Worm (Caenorhabditis elegans): ENCODE results near the gene fbf-1.

Gene fbf-1

ce11 chrII:6045048-6045447 lies 35.6 kb downstream of the fbf-1 start, which contains the start of gene R12C12.5:
Gene R12C12.5 (minus strand): TSS chrII:6045148.
- TF ChIP-seq Y105C5A.15 (GFP tag; IDR thresholded peaks at IDR 0.05): no peak
- TF ChIP-seq dmd-9 (GFP tag; IDR thresholded peaks at IDR 0.05): no peak
- no peak for TF ChIP-seq rbr-2 (tag; optimal IDR thresholded peaks at IDR 0.05)
- TF ChIP-seq F37D6.2 (tag; optimal IDR thresholded peaks at IDR 0.05): no peak
- TF ChIP-seq nhr-48 (tag; optimal IDR thresholded peaks at IDR 0.05): no peak
- TF ChIP-seq F44E2.7 (GFP tag; IDR thresholded peaks at IDR 0.05): no peak
- no peak for TF ChIP-seq ceh-82 (tag; optimal IDR thresholded peaks at IDR 0.05)
- TF ChIP-seq tag-97 (GFP tag; IDR thresholded peaks at IDR 0.05): no peak
- no peak for TF ChIP-seq saeg-2 (GFP tag; IDR thresholded peaks at IDR 0.05)
- TF ChIP-seq fkh-10 (GFP tag; optimal IDR thresholded peaks at IDR 0.05): no peak
- TF ChIP-seq ceh-20 (GFP tag; IDR thresholded peaks at IDR 0.05): no peak
- no peak for TF ChIP-seq daf-8 (GFP tag; IDR thresholded peaks at IDR 0.05)
- no peak for TF ChIP-seq ztf-7 (tag; optimal IDR thresholded peaks at IDR 0.05)
- no peak for TF ChIP-seq aly-2 (tag; optimal IDR thresholded peaks at IDR 0.05)

- no peak for TF ChIP-seq lin-1 (GFP tag; IDR thresholded peaks at IDR 0.05)
- TF ChIP-seq T26A8.4 (GFP tag; IDR thresholded peaks at IDR 0.05): no peak
- TF ChIP-seq nhr-6 (tag; optimal IDR thresholded peaks at IDR 0.05): no peak
- TF ChIP-seq pqm-1 (tag; optimal IDR thresholded peaks at IDR 0.05): no peak
Measured at ce11 chrII:6043166-6043565, 37.5 kb downstream of the fbf-1 start, which contains the start of gene R12C12.10. Gene R12C12.10 (minus strand): TSS chrII:6043266.

ce11 chrII:6031106-6031505 lies 49.5 kb downstream of the fbf-1 start, which contains the start of gene frpr-16:
Gene frpr-16 (minus strand): TSS chrII:6031206.
- TF ChIP-seq nhr-10 (tag; optimal IDR thresholded peaks at IDR 0.05) (no peak), snpc-1.2 (GFP tag; IDR thresholded peaks at IDR 0.05) (no peak), sdz-12 (GFP tag; optimal IDR thresholded peaks at IDR 0.05) (no peak), nhr-76 (tag; optimal IDR thresholded peaks at IDR 0.05) (no peak), spr-1 (tag; optimal IDR thresholded peaks at IDR 0.05) (no peak), lin-1 (GFP tag; IDR thresholded peaks at IDR 0.05) (no peak)

- no peak for TF ChIP-seq mxl-2 (GFP tag; conservative IDR thresholded peaks at IDR 0.05)
- no peak for TF ChIP-seq hmg-1.1 (GFP tag; IDR thresholded peaks at IDR 0.05)
- no peak for TF ChIP-seq dmd-6 (GFP tag; IDR thresholded peaks at IDR 0.05)
- no peak for TF ChIP-seq madf-9 (GFP tag; conservative IDR thresholded peaks at IDR 0.05)
- TF ChIP-seq nhr-11 (tag; optimal IDR thresholded peaks at IDR 0.05): peak; percentile 71
- no peak for TF ChIP-seq spr-3 (GFP tag; optimal IDR thresholded peaks at IDR 0.05)
- TF ChIP-seq lin-15B (tag; optimal IDR thresholded peaks at IDR 0.05): no peak
- TF ChIP-seq zag-1 (tag; optimal IDR thresholded peaks at IDR 0.05): no peak
- peak; percentile 67 for TF ChIP-seq mxl-3 (GFP tag; optimal IDR thresholded peaks at IDR 0.05)
- TF ChIP-seq zfp-3 (GFP tag; conservative IDR thresholded peaks at IDR 0.05): no peak
- no peak for TF ChIP-seq ceh-62 (tag; optimal IDR thresholded peaks at IDR 0.05)
- TF ChIP-seq nhr-111 (GFP tag; optimal IDR thresholded peaks at IDR 0.05): no peak
- TF ChIP-seq unc-130 (GFP tag; optimal IDR thresholded peaks at IDR 0.05): no peak
Measured at ce11 chrII:6028594-6029141, 52.0 kb downstream of the fbf-1 start.

Measured in whole organism, L4 larva.